Worm (Caenorhabditis elegans) whole organism, L4/young adult: ENCODE data around the gene col-144.

Source experiments
- dao-5 ChIP-seq: sonication (generic microtip); optimal IDR thresholded peaks from 2 replicates; lab custom pipeline; 2016; ENCODE audit warnings: missing genotype, missing genetic modification characterization, moderate library complexity, missing compliant biosample characterization
- him-1 ChIP-seq: sonication (generic microtip); optimal IDR thresholded peaks from 2 replicates; lab custom pipeline; 2016; ENCODE audit warnings: missing genotype, missing genetic modification reagents, missing genetic modification characterization, missing compliant biosample characterization

ce11 chrV:9202710-9203109 is 42.3 kb upstream of the col-144 start, which contains the start of gene asp-2:
- TF ChIP-seq dao-5 (tag; lab: Kevin White, UChicago), result no peak
- no peak for TF ChIP-seq him-1 (tag; lab: Kevin White, UChicago)
